Worm (Caenorhabditis elegans) whole organism, late embryonic: ENCODE data around the gene lmtr-3.

Experiments used
- C38D4.7 ChIP-seq: fragments of 200-800 bp; sonication (Bioruptor generic); optimal IDR thresholded peaks from 2 replicates; lab custom pipeline; 2018; ENCODE audit warnings: mild to moderate bottlenecking, missing genetic modification characterization, moderate library complexity, missing compliant biosample characterization
- K02D7.2 ChIP-seq: sonication (generic microtip); optimal IDR thresholded peaks from 2 replicates; lab custom pipeline; 2017; ENCODE audit warnings: mild to moderate bottlenecking, missing genetic modification characterization, missing compliant biosample characterization
- Y22D7AL.16 ChIP-seq: sonication (generic microtip); optimal IDR thresholded peaks from 2 replicates; lab custom pipeline; 2016; ENCODE audit warnings: missing genetic modification characterization, missing compliant biosample characterization
- ceh-18 ChIP-seq: sonication (generic microtip); optimal IDR thresholded peaks from 2 replicates; lab custom pipeline; 2016; ENCODE audit warnings: missing genetic modification characterization, missing compliant biosample characterization
- ceh-2 ChIP-seq: sonication (generic microtip); optimal IDR thresholded peaks from 2 replicates; lab custom pipeline; 2016; ENCODE audit warnings: missing genotype, missing genetic modification characterization, missing compliant biosample characterization
- ceh-22 ChIP-seq: sonication (generic microtip); optimal IDR thresholded peaks from 2 replicates; lab custom pipeline; 2017; ENCODE audit warnings: missing biosample characterization, missing genetic modification characterization
- ceh-24 ChIP-seq: sonication (generic microtip); optimal IDR thresholded peaks from 2 replicates; lab custom pipeline; 2016; ENCODE audit warnings: mild to moderate bottlenecking, missing genetic modification characterization, missing compliant biosample characterization
- ceh-48 ChIP-seq: sonication (generic microtip); optimal IDR thresholded peaks from 2 replicates; lab custom pipeline; 2016; ENCODE audit warnings: missing genetic modification characterization, inconsistent platforms, missing compliant biosample characterization
- ceh-6 ChIP-seq: fragments of 200-800 bp; sonication (Bioruptor generic); optimal IDR thresholded peaks from 2 replicates; lab custom pipeline; 2018; ENCODE audit warnings: mild to moderate bottlenecking, missing genetic modification characterization, missing compliant biosample characterization
- elt-4 ChIP-seq: sonication (generic microtip); optimal IDR thresholded peaks from 2 replicates; lab custom pipeline; 2016; ENCODE audit warnings: missing genetic modification characterization, missing compliant biosample characterization
- ets-4 ChIP-seq: sonication (generic microtip); optimal IDR thresholded peaks from 2 replicates; lab custom pipeline; 2016; ENCODE audit warnings: missing genetic modification characterization, missing compliant biosample characterization
- fax-1 ChIP-seq: sonication (generic microtip); optimal IDR thresholded peaks from 2 replicates; lab custom pipeline; 2016; ENCODE audit warnings: missing genotype, missing genetic modification characterization, missing compliant biosample characterization
- fkh-10 ChIP-seq: fragments of 150-350 bp; optimal IDR thresholded peaks from 2 replicates; lab custom pipeline; 2014; ENCODE audit warnings: missing biosample characterization, missing genetic modification reagents, missing genetic modification characterization
- fkh-6 ChIP-seq: sonication (generic microtip); optimal IDR thresholded peaks from 2 replicates; lab custom pipeline; 2016; ENCODE audit warnings: missing genetic modification characterization, missing compliant biosample characterization
- gmeb-2 ChIP-seq: sonication (generic microtip); optimal IDR thresholded peaks from 2 replicates; lab custom pipeline; 2016; ENCODE audit warnings: missing genetic modification characterization, inconsistent platforms, missing compliant biosample characterization
- hlh-13 ChIP-seq: fragments of 200-800 bp; sonication (Bioruptor generic); optimal IDR thresholded peaks from 2 replicates; lab custom pipeline; 2018; ENCODE audit warnings: mild to moderate bottlenecking, missing genetic modification characterization, missing compliant biosample characterization
- hlh-30 ChIP-seq: sonication (generic microtip); optimal IDR thresholded peaks from 2 replicates; lab custom pipeline; 2017; ENCODE audit warnings: antibody characterized with exemption, missing genetic modification characterization, missing compliant biosample characterization; ENCODE audit not compliant: insufficient read depth
- lin-11 ChIP-seq: fragments of 200-800 bp; sonication (Bioruptor generic); optimal IDR thresholded peaks from 2 replicates; lab custom pipeline; 2018; ENCODE audit warnings: mild to moderate bottlenecking, missing genetic modification characterization, missing compliant biosample characterization
- mec-3 ChIP-seq: sonication (generic microtip); optimal IDR thresholded peaks from 2 replicates; lab custom pipeline; 2016; ENCODE audit warnings: borderline replicate concordance, missing genetic modification characterization, missing compliant biosample characterization
- nhr-11 ChIP-seq: fragments of 150-350 bp; optimal IDR thresholded peaks from 2 replicates; lab custom pipeline; 2014; ENCODE audit warnings: missing biosample characterization, missing genetic modification characterization
- npax-4 ChIP-seq: sonication (generic microtip); optimal IDR thresholded peaks from 2 replicates; lab custom pipeline; 2016; ENCODE audit warnings: missing genetic modification characterization, missing compliant biosample characterization
- odd-2 ChIP-seq: sonication (generic microtip); optimal IDR thresholded peaks from 2 replicates; lab custom pipeline; 2017; ENCODE audit warnings: antibody characterized with exemption, mild to moderate bottlenecking, missing genetic modification characterization, missing compliant biosample characterization
- pax-1 ChIP-seq: fragments of 150-350 bp; optimal IDR thresholded peaks from 2 replicates; lab custom pipeline; 2014; ENCODE audit warnings: missing biosample characterization, missing genetic modification characterization
- pqm-1 ChIP-seq: sonication (generic microtip); optimal IDR thresholded peaks from 2 replicates; lab custom pipeline; 2016; ENCODE audit warnings: missing genetic modification characterization, missing compliant biosample characterization
- ref-2 ChIP-seq: sonication (generic microtip); optimal IDR thresholded peaks from 2 replicates; lab custom pipeline; 2016; ENCODE audit warnings: missing genetic modification characterization, missing compliant biosample characterization
- rnt-1 ChIP-seq: sonication (generic microtip); optimal IDR thresholded peaks from 2 replicates; lab custom pipeline; 2016; ENCODE audit warnings: missing genetic modification characterization, missing compliant biosample characterization
- sdc-2 ChIP-seq: sonication (generic microtip); optimal IDR thresholded peaks from 2 replicates; lab custom pipeline; 2016; ENCODE audit warnings: missing genotype, missing genetic modification characterization, missing compliant biosample characterization
- syd-9 ChIP-seq: sonication (generic microtip); optimal IDR thresholded peaks from 2 replicates; lab custom pipeline; 2016; ENCODE audit warnings: mild to moderate bottlenecking, missing genetic modification characterization, moderate library complexity, missing compliant biosample characterization
- tbx-2 ChIP-seq: sonication (generic microtip); optimal IDR thresholded peaks from 2 replicates; lab custom pipeline; 2016; ENCODE audit warnings: missing genetic modification characterization, missing compliant biosample characterization
- tbx-7 ChIP-seq: sonication (generic microtip); optimal IDR thresholded peaks from 2 replicates; lab custom pipeline; 2016; ENCODE audit warnings: missing genotype, missing genetic modification characterization, missing compliant biosample characterization
- ttx-3 ChIP-seq: sonication (generic microtip); optimal IDR thresholded peaks from 2 replicates; lab custom pipeline; 2016; ENCODE audit warnings: missing genetic modification reagents, missing genetic modification characterization, missing compliant biosample characterization
- unc-3 ChIP-seq, 2 experiments: fragments of 200-800 bp in 1 of 2; sonication (Bioruptor generic) in 1 of 2; sonication (generic microtip) in 1 of 2; conservative IDR thresholded peaks in 1 of 2; optimal IDR thresholded peaks in 1 of 2; 2 replicates each; pipeline versions ENCODE4 v1.3.6 to Lab custom; 2016 to 2022; ENCODE audit warnings: missing compliant biosample characterization in 2 of 2, missing genetic modification characterization in 2 of 2, missing genetic modification reagents in 1 of 2
- unc-55 ChIP-seq: sonication (generic microtip); optimal IDR thresholded peaks from 2 replicates; lab custom pipeline; 2017; ENCODE audit warnings: missing biosample characterization, missing genetic modification reagents, missing genetic modification characterization
- unc-86 ChIP-seq: sonication (generic microtip); optimal IDR thresholded peaks from 2 replicates; lab custom pipeline; 2016; ENCODE audit warnings: missing genetic modification characterization, missing compliant biosample characterization

The lmtr-3 gene

ce11 chrV:11093163-11094091, 30.6 kb upstream of the lmtr-3 start, which contains the start of gene lact-8:
Gene lact-8 (minus strand): TSS chrV:11093607.
- TF ChIP-seq ceh-22 (tag; lab: Kevin White, UChicago) (no peak), ceh-6 (GFP tag; lab: Kevin White, UChicago) (no peak), rnt-1 (tag; lab: Kevin White, UChicago) (peak; percentile 69)

- TF ChIP-seq fax-1 = no peak
- no peak for TF ChIP-seq ets-4
- no peak for TF ChIP-seq elt-4 (tag; lab: Kevin White, UChicago)
- no peak for TF ChIP-seq unc-55 (GFP tag; lab: Kevin White, UChicago)
- TF ChIP-seq mec-3 (tag; lab: Kevin White, UChicago) = no peak
- no peak for TF ChIP-seq fkh-10 (GFP tag; lab: Kevin White, UChicago)
- TF ChIP-seq unc-3 (GFP tag; conservative IDR thresholded peaks at IDR 0.05; lab: Robert Waterston, UW) = no peak
- TF ChIP-seq unc-3 (tag; optimal IDR thresholded peaks at IDR 0.05; lab: Kevin White, UChicago) = no peak
Measured at ce11 chrV:11094698-11095097, 29.3 kb upstream of the lmtr-3 start.

- TF ChIP-seq pqm-1 (tag; lab: Kevin White, UChicago) = no peak
- no peak for TF ChIP-seq C38D4.7
- no peak for TF ChIP-seq ceh-24
- TF ChIP-seq tbx-7 (tag; lab: Kevin White, UChicago) = no peak
- no peak for TF ChIP-seq ref-2 (tag; lab: Kevin White, UChicago)
- no peak for TF ChIP-seq gmeb-2 (tag; lab: Kevin White, UChicago)
- TF ChIP-seq pax-1 (tag; lab: Kevin White, UChicago) = no peak
- no peak for TF ChIP-seq odd-2 (tag; lab: Kevin White, UChicago)
- TF ChIP-seq fax-1 = no peak
- TF ChIP-seq Y22D7AL.16 = no peak
- no peak for TF ChIP-seq unc-3 (GFP tag; conservative IDR thresholded peaks at IDR 0.05; lab: Robert Waterston, UW)
- no peak for TF ChIP-seq unc-3 (tag; optimal IDR thresholded peaks at IDR 0.05; lab: Kevin White, UChicago)
- no peak for TF ChIP-seq syd-9
- no peak for TF ChIP-seq fkh-6 (tag; lab: Kevin White, UChicago)
- TF ChIP-seq, all 69 proteins: peak for 0
Measured at ce11 chrV:11095873-11096272, 28.1 kb upstream of the lmtr-3 start, which contains the start of gene Y42A5A.3. Gene Y42A5A.3 (minus strand): TSS chrV:11095973.

ce11 chrV:11098599-11098998, 25.4 kb upstream of the lmtr-3 start, which contains the start of gene cdkl-1:
Gene cdkl-1 (plus strand): TSS chrV:11098899.
- TF ChIP-seq ceh-18 (tag; lab: Kevin White, UChicago) (no peak), ttx-3 (tag; lab: Kevin White, UChicago) (no peak), unc-86 (tag; lab: Kevin White, UChicago) (no peak), nhr-11 (no peak), tbx-2 (tag; lab: Kevin White, UChicago) (no peak), odd-2 (tag; lab: Kevin White, UChicago) (no peak), sdc-2 (tag; lab: Kevin White, UChicago) (no peak), Y22D7AL.16 (no peak)

ce11 chrV:11104408-11104807, 19.6 kb upstream of the lmtr-3 start:
- no peak for TF ChIP-seq ceh-48 (tag; lab: Kevin White, UChicago)
- TF ChIP-seq ceh-22 (tag; lab: Kevin White, UChicago) = no peak
- no peak for TF ChIP-seq ceh-2 (tag; lab: Kevin White, UChicago)
- no peak for TF ChIP-seq fax-1
- TF ChIP-seq gmeb-2 (tag; lab: Kevin White, UChicago) = no peak
- TF ChIP-seq hlh-30 (tag; lab: Kevin White, UChicago) = no peak
- no peak for TF ChIP-seq lin-11 (tag; lab: Kevin White, UChicago)
- no peak for TF ChIP-seq ceh-18 (tag; lab: Kevin White, UChicago)
- TF ChIP-seq hlh-13 (GFP tag; lab: Kevin White, UChicago) = no peak
- TF ChIP-seq npax-4 (tag; lab: Kevin White, UChicago) = no peak
- TF ChIP-seq K02D7.2 (tag; lab: Kevin White, UChicago) = no peak
